Worm (Caenorhabditis elegans): ENCODE data around the gene nas-1.

nas-1 gene

ce11 chrIII:13377249-13377648 lies 28.4 kb upstream of the nas-1 start (continued):
- TF ChIP-seq egl-43 (GFP tag; IDR thresholded peaks at IDR 0.05) (0 out of 2 replicates have a peak, but pooled peaks have one; percentile 63), cey-2 (tag; optimal IDR thresholded peaks at IDR 0.05; ENCODE audit: borderline replicate concordance, insufficient read depth) (no peak), mxl-3 (GFP tag; optimal IDR thresholded peaks at IDR 0.05) (no peak), nhr-48 (tag; optimal IDR thresholded peaks at IDR 0.05) (peak; percentile 72), mdt-29 (GFP tag; IDR thresholded peaks at IDR 0.05) (no peak), ceh-62 (tag; optimal IDR thresholded peaks at IDR 0.05) (no peak), ceh-44 (GFP tag; IDR thresholded peaks at IDR 0.05) (no peak), hlh-11 (tag; optimal IDR thresholded peaks at IDR 0.05) (peak; percentile 87), pqm-1 (tag; optimal IDR thresholded peaks at IDR 0.05) (peak; percentile 79), pha-4 (GFP tag; IDR thresholded peaks at IDR 0.05) (peak; percentile 36; the same call in 1 of the 2 replicates), pha-4 (tag; optimal IDR thresholded peaks at IDR 0.05) (no peak), mep-1 (tag; optimal IDR thresholded peaks at IDR 0.05) (peak; percentile 69), attf-4 (tag; optimal IDR thresholded peaks at IDR 0.05) (no peak), egl-27 (tag; optimal IDR thresholded peaks at IDR 0.05) (no peak), hlh-30 (tag; optimal IDR thresholded peaks at IDR 0.05; ENCODE audit: insufficient read depth) (peak; percentile 75), ces-1 (GFP tag; optimal IDR thresholded peaks at IDR 0.05) (no peak), T20F7.1 (GFP tag; optimal IDR thresholded peaks at IDR 0.05) (no peak), dmd-6 (GFP tag; IDR thresholded peaks at IDR 0.05) (peak; percentile 70), unc-39 (tag; optimal IDR thresholded peaks at IDR 0.05) (no peak), nhr-237 (tag; optimal IDR thresholded peaks at IDR 0.05) (no peak), nhr-10 (tag; optimal IDR thresholded peaks at IDR 0.05) (no peak), hmg-1.1 (GFP tag; IDR thresholded peaks at IDR 0.05) (peak; percentile 70), ama-1 (optimal IDR thresholded peaks at IDR 0.05) (no peak), lin-39 (tag; optimal IDR thresholded peaks at IDR 0.05) (no peak), saeg-2 (GFP tag; IDR thresholded peaks at IDR 0.05) (no peak), php-3 (GFP tag; IDR thresholded peaks at IDR 0.05) (0 out of 2 replicates have a peak, but pooled peaks have one; percentile 48), vab-7 (GFP tag; IDR thresholded peaks at IDR 0.05) (no peak), spr-1 (tag; optimal IDR thresholded peaks at IDR 0.05) (no peak), jun-1 (tag; optimal IDR thresholded peaks at IDR 0.05) (no peak), lin-15B (tag; optimal IDR thresholded peaks at IDR 0.05) (no peak), nhr-111 (GFP tag; optimal IDR thresholded peaks at IDR 0.05) (no peak), ceh-28 (tag; optimal IDR thresholded peaks at IDR 0.05) (no peak), dve-1 (tag; optimal IDR thresholded peaks at IDR 0.05; ENCODE audit: insufficient read depth) (peak; percentile 55), ZK337.2 (GFP tag; IDR thresholded peaks at IDR 0.05) (no peak), daf-16 (GFP tag; optimal IDR thresholded peaks at IDR 0.05) (peak in 1 of 2 experiments; percentile 10), daf-16 (tag; optimal IDR thresholded peaks at IDR 0.05) (peak; percentile 87), set-16 (GFP tag; IDR thresholded peaks at IDR 0.05) (peak; percentile 54)

- TF ChIP-seq snpc-4 (tag; optimal IDR thresholded peaks at IDR 0.05), result no peak
- TF ChIP-seq nhr-41 (GFP tag; IDR thresholded peaks at IDR 0.05), result no peak
- no peak for TF ChIP-seq lin-38 (GFP tag; IDR thresholded peaks at IDR 0.05)
- peak; percentile 44 for TF ChIP-seq aha-1 (tag)
Measured at ce11 chrIII:13378242-13378641, 27.4 kb upstream of the nas-1 start, which contains the start of gene T03F6.10. Gene T03F6.10, minus strand, starts transcription at chrIII:13378342.

- no peak for TF ChIP-seq hmg-1.1 (GFP tag; IDR thresholded peaks at IDR 0.05)
- TF ChIP-seq ztf-7 (tag; optimal IDR thresholded peaks at IDR 0.05), result no peak
- no peak for TF ChIP-seq hlh-30 (tag; optimal IDR thresholded peaks at IDR 0.05; ENCODE audit: insufficient read depth)
- TF ChIP-seq ceh-44 (GFP tag; IDR thresholded peaks at IDR 0.05), result no peak
- TF ChIP-seq daf-19 (GFP tag; conservative IDR thresholded peaks at IDR 0.05), result no peak
- no peak for TF ChIP-seq unc-39 (tag; optimal IDR thresholded peaks at IDR 0.05)
- TF ChIP-seq ceh-20 (GFP tag; IDR thresholded peaks at IDR 0.05), result no peak
- TF ChIP-seq jun-1 (tag; optimal IDR thresholded peaks at IDR 0.05), result no peak
- no peak for TF ChIP-seq pha-4 (GFP tag; IDR thresholded peaks at IDR 0.05)
- no peak for TF ChIP-seq pha-4 (tag; optimal IDR thresholded peaks at IDR 0.05)
Measured at ce11 chrIII:13380196-13380595, 25.4 kb upstream of the nas-1 start, which contains the start of gene T03F6.6. Gene T03F6.6, minus strand, starts transcription at chrIII:13380296.

Measured in whole organism, L4 larva.